Worm (Caenorhabditis elegans): ENCODE data around the gene ref-1.

DNA sequence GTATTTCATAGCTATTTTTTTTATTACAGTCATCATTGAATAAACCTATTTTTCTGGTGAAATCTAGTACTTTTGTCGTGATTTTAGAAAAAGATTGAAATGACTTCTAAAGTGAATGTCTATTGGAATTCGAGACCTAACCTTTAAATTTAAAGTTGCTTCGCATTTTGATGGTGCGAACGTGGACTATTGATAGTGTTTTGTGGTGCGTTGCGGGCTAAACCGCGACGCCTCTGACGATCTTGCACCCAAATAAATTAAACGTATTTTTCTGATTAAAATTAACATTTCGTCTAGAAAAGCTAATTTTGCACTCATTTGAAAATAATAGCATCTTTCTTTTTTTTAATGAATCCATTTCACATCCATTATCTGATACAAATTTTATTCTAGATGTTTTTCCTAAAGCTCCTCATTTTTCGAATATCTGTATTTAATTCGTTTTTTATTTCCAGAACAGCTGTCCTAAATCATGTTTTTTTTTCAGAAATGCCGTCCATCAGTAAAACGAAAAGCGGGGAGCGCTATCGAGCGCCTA is 45.8 kb upstream of the ref-1 start, which contains the start of gene wbp-11:
- no peak for TF ChIP-seq nhr-11 (tag; optimal IDR thresholded peaks at IDR 0.05)
- TF ChIP-seq aly-2 (tag; optimal IDR thresholded peaks at IDR 0.05), result no peak
- TF ChIP-seq lin-15B (tag; optimal IDR thresholded peaks at IDR 0.05), result peak; percentile 66
- TF ChIP-seq mdl-1 (tag; optimal IDR thresholded peaks at IDR 0.05), result no peak
- TF ChIP-seq nhr-77 (tag; optimal IDR thresholded peaks at IDR 0.05), result no peak
- TF ChIP-seq ztf-11 (tag; optimal IDR thresholded peaks at IDR 0.05), result no peak
- no peak for TF ChIP-seq ceh-82 (tag; optimal IDR thresholded peaks at IDR 0.05)
- no peak for TF ChIP-seq ama-1 (optimal IDR thresholded peaks at IDR 0.05)
